Worm (Caenorhabditis elegans) whole organism, L4 larva: ENCODE data around the gene ostb-1.

Experiments used
- F10B5.3 ChIP-seq: sonication (generic microtip); optimal IDR thresholded peaks from 2 replicates; lab custom pipeline; 2016; ENCODE audit warnings: mild to moderate bottlenecking, missing genetic modification characterization, missing compliant biosample characterization
- R02D3.7 ChIP-seq: fragments of 150-350 bp; sonication (generic microtip); optimal IDR thresholded peaks from 3 replicates; lab custom pipeline; 2014; ENCODE audit warnings: missing biosample characterization, missing genetic modification characterization
- attf-4 ChIP-seq: sonication (generic microtip); optimal IDR thresholded peaks from 3 replicates; lab custom pipeline; 2017; ENCODE audit warnings: missing biosample characterization, missing genetic modification characterization
- ceh-28 ChIP-seq: fragments of 150-350 bp; optimal IDR thresholded peaks from 2 replicates; lab custom pipeline; 2014; ENCODE audit warnings: missing biosample characterization, missing genetic modification reagents, missing genetic modification characterization
- nhr-28 ChIP-seq: fragments of 150-350 bp; optimal IDR thresholded peaks from 2 replicates; lab custom pipeline; 2014; ENCODE audit warnings: missing biosample characterization, missing genetic modification characterization
- pha-4 ChIP-seq, 2 experiments: fragments of 150-350 bp in 1 of 2; fragments of 200-800 bp in 1 of 2; sonication (Bioruptor generic) in 1 of 2; IDR thresholded peaks in 1 of 2; optimal IDR thresholded peaks in 1 of 2; 2 replicates each; pipeline versions ENCODE4 v1.3.6 to Lab custom; 2014 to 2022; ENCODE audit warnings: missing genetic modification characterization in 2 of 2, missing genetic modification reagents in 2 of 2, missing biosample characterization in 1 of 2, missing compliant biosample characterization in 1 of 2
- skn-1 ChIP-seq: fragments of 150-350 bp; optimal IDR thresholded peaks from 2 replicates; lab custom pipeline; 2014; ENCODE audit warnings: missing biosample characterization, missing genetic modification characterization
- snpc-4 ChIP-seq: fragments of 150-350 bp; optimal IDR thresholded peaks from 2 replicates; lab custom pipeline; 2014; ENCODE audit warnings: missing biosample characterization, missing genetic modification characterization
- unc-39 ChIP-seq: sonication (generic microtip); optimal IDR thresholded peaks from 2 replicates; lab custom pipeline; 2017; ENCODE audit warnings: missing biosample characterization, missing genetic modification characterization
- unc-62 ChIP-seq, 3 experiments: fragments of 150-350 bp in 1 of 3; sonication (generic microtip); optimal IDR thresholded peaks in 2 of 3; peaks in 1 of 3; 1 replicate in 1 of 3; 2 replicates in 2 of 3; lab custom pipeline; 2014 to 2017; ENCODE audit warnings: missing biosample characterization in 3 of 3, missing genetic modification characterization in 3 of 3, missing genetic modification reagents in 3 of 3, missing genotype in 1 of 3

- TF ChIP-seq unc-39 (tag; lab: Kevin White, UChicago) (no peak), snpc-4 (tag; lab: Kevin White, UChicago) (no peak), attf-4 (tag; lab: Kevin White, UChicago) (no peak), R02D3.7 (tag; lab: Kevin White, UChicago) (no peak), skn-1 (tag; lab: Kevin White, UChicago) (no peak), F10B5.3 (tag; lab: Kevin White, UChicago) (no peak), pha-4 (GFP tag; IDR thresholded peaks at IDR 0.05; lab: Robert Waterston, UW) (no peak), pha-4 (tag; optimal IDR thresholded peaks at IDR 0.05; lab: Kevin White, UChicago) (no peak), ceh-28 (tag; lab: Kevin White, UChicago) (no peak), nhr-28 (peak; percentile 58), unc-62 (GFP tag; optimal IDR thresholded peaks at IDR 0.05 in 1 of 2; lab: Kevin White, UChicago) (no peak), unc-62 (tag; optimal IDR thresholded peaks at IDR 0.05; lab: Kevin White, UChicago) (no peak)
Measured at ce11 chrII:7851480-7851879, 12.8 kb upstream of the ostb-1 start.
